Fruit fly (Drosophila melanogaster) whole organism, embryonic: ENCODE data around the gene Gmap.

Experiments used
- CG10462 ChIP-seq: fragments of 200-800 bp; sonication (Bioruptor generic); optimal IDR thresholded peaks from 2 replicates; lab custom pipeline; 2016; ENCODE audit warnings: missing biosample characterization, missing genetic modification characterization
- CG11085 ChIP-seq: fragments of 200-800 bp; sonication (Bioruptor generic); IDR thresholded peaks from 2 replicates; pipeline ENCODE4 v1.3.6; 2022; ENCODE audit warnings: missing biosample characterization, missing genetic modification characterization
- CG11504 ChIP-seq: fragments of 200-800 bp; sonication (Bioruptor generic); optimal IDR thresholded peaks from 3 replicates; lab custom pipeline; 2019; ENCODE audit warnings: missing biosample characterization, mild to moderate bottlenecking, missing genetic modification characterization, moderate library complexity
- CG11696 ChIP-seq: fragments of 200-800 bp; sonication (Bioruptor generic); IDR thresholded peaks from 2 replicates; pipeline ENCODE4 v1.3.6; 2022; ENCODE audit warnings: missing biosample characterization, missing genetic modification characterization
- CG11723 ChIP-seq: fragments of 200-800 bp; sonication (Bioruptor generic); optimal IDR thresholded peaks from 2 replicates; lab custom pipeline; 2017; ENCODE audit warnings: missing biosample characterization, mild to moderate bottlenecking, missing genetic modification characterization
- CG12659 ChIP-seq: fragments of 200-800 bp; sonication (Bioruptor generic); optimal IDR thresholded peaks from 3 replicates; lab custom pipeline; 2017; ENCODE audit warnings: mild to moderate bottlenecking, missing biosample characterization, missing genetic modification reagents, missing genetic modification characterization
- CG13624 ChIP-seq: fragments of 200-800 bp; sonication (Bioruptor generic); optimal IDR thresholded peaks from 2 replicates; lab custom pipeline; 2016; ENCODE audit warnings: missing biosample characterization, missing genetic modification characterization
- CG14441 ChIP-seq: fragments of 200-800 bp; sonication (Bioruptor generic); IDR thresholded peaks from 2 replicates; pipeline ENCODE4 v1.3.6; 2022; ENCODE audit warnings: missing biosample characterization, missing genetic modification characterization
- CG1602 ChIP-seq: fragments of 200-800 bp; sonication (Bioruptor generic); optimal IDR thresholded peaks from 3 replicates; lab custom pipeline; 2016; ENCODE audit warnings: missing biosample characterization, missing genetic modification characterization
- CG16813 ChIP-seq: fragments of 200-800 bp; sonication (Bioruptor generic); IDR thresholded peaks from 3 replicates; pipeline ENCODE4 v1.3.6; 2022; ENCODE audit warnings: missing biosample characterization, missing genetic modification characterization; ENCODE audit not compliant: partially characterized antibody
- CG17802 ChIP-seq: fragments of 200-800 bp; sonication (Bioruptor generic); optimal IDR thresholded peaks from 2 replicates; lab custom pipeline; 2018; ENCODE audit warnings: missing biosample characterization, mild to moderate bottlenecking, missing genetic modification characterization, moderate library complexity
- CG2129 ChIP-seq: fragments of 200-800 bp; sonication (Bioruptor generic); IDR thresholded peaks from 2 replicates; pipeline ENCODE4 v1.3.6; 2022; ENCODE audit warnings: missing biosample characterization, missing genetic modification characterization; ENCODE audit not compliant: partially characterized antibody
- CG30403 ChIP-seq: fragments of 200-800 bp; sonication (Bioruptor generic); optimal IDR thresholded peaks from 3 replicates; lab custom pipeline; 2016; ENCODE audit warnings: missing biosample characterization, missing genetic modification characterization
- CG31441 ChIP-seq: fragments of 200-800 bp; sonication (Bioruptor generic); IDR thresholded peaks from 2 replicates; pipeline ENCODE4 v1.3.6; 2022; ENCODE audit warnings: missing biosample characterization, missing genetic modification characterization
- CG32772 ChIP-seq: fragments of 200-800 bp; sonication (Bioruptor generic); IDR thresholded peaks from 2 replicates; pipeline ENCODE4 v1.3.6; 2022; ENCODE audit warnings: missing biosample characterization, missing genetic modification characterization
- CG3281 ChIP-seq: fragments of 200-800 bp; sonication (Bioruptor generic); optimal IDR thresholded peaks from 3 replicates; lab custom pipeline; 2017; ENCODE audit warnings: missing biosample characterization, mild to moderate bottlenecking, missing genetic modification characterization
- CG3847 ChIP-seq: fragments of 200-800 bp; sonication (Bioruptor generic); IDR thresholded peaks from 2 replicates; pipeline ENCODE4 v1.3.6; 2022; ENCODE audit warnings: missing biosample characterization, missing genetic modification characterization
- CG4328 ChIP-seq: fragments of 200-800 bp; sonication (Bioruptor generic); optimal IDR thresholded peaks from 3 replicates; lab custom pipeline; 2017; ENCODE audit warnings: missing biosample characterization, missing genetic modification reagents, missing genetic modification characterization
- CG4730 ChIP-seq: fragments of 200-800 bp; sonication (Bioruptor generic); IDR thresholded peaks from 2 replicates; pipeline ENCODE4 v1.3.6; 2022; ENCODE audit warnings: missing biosample characterization, missing genetic modification characterization
- CG4820 ChIP-seq: fragments of 200-800 bp; sonication (Bioruptor generic); optimal IDR thresholded peaks from 3 replicates; lab custom pipeline; 2016; ENCODE audit warnings: missing biosample characterization, missing genetic modification characterization
- CG6272 ChIP-seq: fragments of 200-800 bp; sonication (Bioruptor generic); IDR thresholded peaks from 2 replicates; pipeline ENCODE4 v1.3.6; 2022; ENCODE audit warnings: missing biosample characterization, missing genetic modification characterization
- CG7745 ChIP-seq: fragments of 200-800 bp; sonication (Bioruptor generic); optimal IDR thresholded peaks from 2 replicates; lab custom pipeline; 2018; ENCODE audit warnings: missing biosample characterization, mild to moderate bottlenecking, missing genetic modification characterization, moderate library complexity
- CG7928 ChIP-seq: fragments of 200-800 bp; sonication (Bioruptor generic); optimal IDR thresholded peaks from 2 replicates; lab custom pipeline; 2017; ENCODE audit warnings: missing biosample characterization, mild to moderate bottlenecking, missing genetic modification characterization
- CG7963 ChIP-seq: fragments of 200-800 bp; sonication (Bioruptor generic); IDR thresholded peaks from 3 replicates; pipeline ENCODE4 v1.3.6; 2022; ENCODE audit warnings: missing biosample characterization, missing genetic modification characterization; ENCODE audit not compliant: partially characterized antibody
- CG8281 ChIP-seq: fragments of 200-800 bp; sonication (Bioruptor generic); optimal IDR thresholded peaks from 2 replicates; lab custom pipeline; 2018; ENCODE audit warnings: missing biosample characterization, mild to moderate bottlenecking, missing genetic modification characterization, moderate library complexity
- CG9609 ChIP-seq: fragments of 200-800 bp; sonication (Bioruptor generic); optimal IDR thresholded peaks from 3 replicates; lab custom pipeline; 2016; ENCODE audit warnings: missing biosample characterization, missing genetic modification characterization
- CG9727 ChIP-seq: fragments of 200-800 bp; sonication (Bioruptor generic); optimal IDR thresholded peaks from 3 replicates; lab custom pipeline; 2017; ENCODE audit warnings: missing biosample characterization, mild to moderate bottlenecking, missing genetic modification characterization
- CG9817 ChIP-seq: fragments of 200-800 bp; sonication (Bioruptor generic); optimal IDR thresholded peaks from 2 replicates; lab custom pipeline; 2018; ENCODE audit warnings: missing biosample characterization, mild to moderate bottlenecking, missing genetic modification characterization, moderate library complexity
- Eip74EF ChIP-seq, 2 experiments: fragments of 200-800 bp in 1 of 2; fragments of >200 bp in 1 of 2; sonication (Bioruptor generic) in 1 of 2; optimal IDR thresholded peaks; 2 replicates each; lab custom pipeline; 2017 to 2019; ENCODE audit warnings: missing biosample characterization in 2 of 2, missing genetic modification characterization in 2 of 2, mild to moderate bottlenecking in 1 of 2, moderate library complexity in 1 of 2
- Ets65A ChIP-seq: fragments of 200-800 bp; sonication (Bioruptor generic); peaks from one replicate; lab custom pipeline; 2016; ENCODE audit warnings: missing biosample characterization, missing genetic modification characterization
- HmgD ChIP-seq: fragments of 200-800 bp; sonication (Bioruptor generic); optimal IDR thresholded peaks from 3 replicates; lab custom pipeline; 2016; ENCODE audit warnings: missing biosample characterization, missing genetic modification characterization
- Lhr ChIP-seq: fragments of 200-800 bp; sonication (Bioruptor generic); optimal IDR thresholded peaks from 3 replicates; lab custom pipeline; 2017; ENCODE audit warnings: mild to moderate bottlenecking, missing biosample characterization, missing genetic modification reagents, missing genetic modification characterization
- Oaz ChIP-seq: fragments of 200-800 bp; sonication (Bioruptor generic); IDR thresholded peaks from 2 replicates; pipeline ENCODE4 v1.3.6; 2022; ENCODE audit warnings: missing biosample characterization, missing genetic modification characterization
- Ravus ChIP-seq: fragments of 200-800 bp; sonication (Bioruptor generic); IDR thresholded peaks from 2 replicates; pipeline ENCODE4 v1.3.6; 2022; ENCODE audit warnings: missing biosample characterization, missing genetic modification characterization
- Vsx1 ChIP-seq: fragments of 200-800 bp; sonication (Bioruptor generic); optimal IDR thresholded peaks from 2 replicates; lab custom pipeline; 2017; ENCODE audit warnings: missing biosample characterization, mild to moderate bottlenecking, missing genetic modification characterization, missing genetic modification reagents
- Xbp1 ChIP-seq: fragments of 200-800 bp; sonication (Bioruptor generic); optimal IDR thresholded peaks from 3 replicates; lab custom pipeline; 2016; ENCODE audit warnings: missing biosample characterization, mild to moderate bottlenecking, missing genetic modification characterization
- ac ChIP-seq: fragments of 200-800 bp; sonication (Bioruptor generic); optimal IDR thresholded peaks from 3 replicates; lab custom pipeline; 2017; ENCODE audit warnings: missing biosample characterization, mild to moderate bottlenecking, missing genetic modification characterization
- dpn ChIP-seq, 2 experiments: fragments of 200-800 bp; sonication (Bioruptor generic); optimal IDR thresholded peaks; 3 replicates each; lab custom pipeline; 2016; ENCODE audit warnings: missing biosample characterization in 2 of 2, missing genetic modification characterization in 2 of 2
- gro ChIP-seq: fragments of 200-800 bp; sonication (Bioruptor generic); optimal IDR thresholded peaks from 2 replicates; lab custom pipeline; 2016; ENCODE audit warnings: missing biosample characterization, missing genetic modification characterization
- pum ChIP-seq: fragments of 200-800 bp; sonication (Bioruptor generic); optimal IDR thresholded peaks from 2 replicates; lab custom pipeline; 2016; ENCODE audit warnings: missing biosample characterization, missing genetic modification characterization
- ro ChIP-seq: fragments of 200-800 bp; sonication (Bioruptor generic); IDR thresholded peaks from 2 replicates; pipeline ENCODE4 v1.3.6; 2022; ENCODE audit warnings: missing biosample characterization, missing genetic modification characterization
- sc ChIP-seq, 3 experiments: fragments of >200 bp in 2 of 3; fragments of 200-800 bp in 1 of 3; sonication (Bioruptor generic) in 1 of 3; optimal IDR thresholded peaks; 2 replicates in 2 of 3; 3 replicates in 1 of 3; lab custom pipeline; 2017; ENCODE audit warnings: mild to moderate bottlenecking in 1 of 3, missing biosample characterization in 1 of 3, missing genetic modification characterization in 1 of 3, missing genetic modification reagents in 1 of 3
- schlank ChIP-seq: fragments of 200-800 bp; sonication (Bioruptor generic); optimal IDR thresholded peaks from 2 replicates; lab custom pipeline; 2018; ENCODE audit warnings: missing biosample characterization, mild to moderate bottlenecking, missing genetic modification characterization
- sens ChIP-seq: fragments of 200-800 bp; sonication (Bioruptor generic); peaks from one replicate; lab custom pipeline; 2016; ENCODE audit warnings: missing biosample characterization, missing genetic modification characterization
- tap ChIP-seq: fragments of 200-800 bp; optimal IDR thresholded peaks from 3 replicates; lab custom pipeline; 2019; ENCODE audit warnings: missing biosample characterization, mild to moderate bottlenecking, missing genetic modification characterization, moderate library complexity
- tna ChIP-seq: fragments of 200-800 bp; sonication (Bioruptor generic); IDR thresholded peaks from 2 replicates; pipeline ENCODE4 v1.3.6; 2022; ENCODE audit warnings: missing biosample characterization, missing genetic modification characterization; ENCODE audit not compliant: partially characterized antibody
- ttk ChIP-seq: fragments of 200-800 bp; sonication (Bioruptor generic); IDR thresholded peaks from 2 replicates; pipeline ENCODE4 v2.1.2; 2022; ENCODE audit warnings: missing biosample characterization, missing genetic modification characterization
- unc-4 ChIP-seq: fragments of 200-800 bp; sonication (Bioruptor generic); IDR thresholded peaks from 2 replicates; pipeline ENCODE4 v1.3.6; 2022; ENCODE audit warnings: missing biosample characterization, missing genetic modification characterization; ENCODE audit not compliant: partially characterized antibody
- vnd ChIP-seq: fragments of 200-800 bp; sonication (Bioruptor generic); IDR thresholded peaks from 3 replicates; pipeline ENCODE4 v1.3.6; 2022; ENCODE audit warnings: missing biosample characterization, missing genetic modification characterization; ENCODE audit not compliant: partially characterized antibody
- z ChIP-seq: fragments of 200-800 bp; sonication (Bioruptor generic); IDR thresholded peaks from 3 replicates; pipeline ENCODE4 v1.3.6; 2022; ENCODE audit warnings: missing biosample characterization, missing genetic modification characterization

Gmap gene

DNA sequence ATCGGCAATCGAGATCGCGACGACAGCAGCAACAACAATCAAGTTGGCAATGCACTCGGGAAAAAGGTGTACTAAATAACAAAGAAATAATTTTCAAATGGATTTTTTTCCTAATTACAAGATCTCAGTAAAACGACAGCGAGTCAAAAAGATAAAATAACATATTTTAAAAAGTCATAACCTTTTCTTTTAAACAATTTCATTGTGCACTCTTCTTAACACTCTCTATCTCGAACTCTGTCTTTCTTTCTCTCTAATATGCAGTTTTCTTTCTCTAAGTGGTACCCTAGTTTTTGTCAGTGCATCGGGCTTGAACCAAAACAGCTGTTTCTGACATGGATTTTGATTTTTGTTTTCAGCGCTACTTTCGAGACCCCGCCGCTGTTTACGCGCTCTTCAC, 62.3 kb downstream of the Gmap start (continued):
- TF ChIP-seq z (no peak), CG3281 (GFP tag; lab: Kevin White, UChicago) (peak; percentile 82), CG30403 (GFP tag; lab: Kevin White, UChicago) (peak; percentile 83), sc (optimal IDR thresholded peaks at IDR 0.05; lab: Kevin White, UChicago) (no peak), sc (GFP tag; optimal IDR thresholded peaks at IDR 0.05; lab: Kevin White, UChicago) (peak; percentile 16), Ets65A (GFP tag; lab: Kevin White, UChicago) (peak; percentile 96), CG11085 (GFP tag; lab: Robert Waterston, UW) (peak; percentile 50; the same call in 1 of the 2 replicates), Oaz (GFP tag; lab: Robert Waterston, UW) (peak; percentile 63; the same call in 1 of the 2 replicates), HmgD (GFP tag; lab: Kevin White, UChicago) (no peak), ac (GFP tag; lab: Kevin White, UChicago) (no peak), CG7745 (tag; lab: Kevin White, UChicago) (no peak), schlank (tag; lab: Kevin White, UChicago) (no peak), Eip74EF (GFP tag; optimal IDR thresholded peaks at IDR 0.05; lab: Kevin White, UChicago) (peak in 1 of 2 experiments; percentile 74), CG3847 (GFP tag; lab: Robert Waterston, UW) (peak; percentile 69), Ravus (GFP tag; lab: Robert Waterston, UW) (peak; percentile 55), CG13624 (GFP tag; lab: Kevin White, UChicago) (peak; percentile 72), Xbp1 (GFP tag; lab: Kevin White, UChicago) (peak; percentile 71), sens (peak; percentile 89), Vsx1 (GFP tag; lab: Kevin White, UChicago) (peak; percentile 25), CG17802 (tag; lab: Kevin White, UChicago) (no peak), CG11696 (no peak), CG7928 (GFP tag; lab: Kevin White, UChicago) (peak; percentile 48), vnd (no peak), CG4730 (GFP tag; lab: Robert Waterston, UW) (peak; percentile 24; the same call in 1 of the 2 replicates), CG11723 (GFP tag; lab: Kevin White, UChicago) (peak; percentile 61), CG9727 (GFP tag; lab: Kevin White, UChicago) (peak; percentile 74), CG8281 (tag; lab: Kevin White, UChicago) (peak; percentile 55), CG10462 (GFP tag; lab: Kevin White, UChicago) (peak; percentile 29), CG32772 (GFP tag; lab: Robert Waterston, UW) (peak; percentile 68), tna (GFP tag; lab: Robert Waterston, UW) (no peak), CG4328 (GFP tag; lab: Kevin White, UChicago) (peak; percentile 23), CG9817 (tag; lab: Kevin White, UChicago) (peak; percentile 79), CG7963 (GFP tag; lab: Robert Waterston, UW) (no peak), gro (GFP tag; lab: Kevin White, UChicago) (peak; percentile 66), unc-4 (GFP tag; lab: Robert Waterston, UW) (no peak), Lhr (GFP tag; lab: Kevin White, UChicago) (peak; percentile 23), CG11504 (peak; percentile 88), ro (GFP tag; lab: Robert Waterston, UW) (no peak), pum (GFP tag; lab: Kevin White, UChicago) (peak; percentile 63), dpn (GFP tag; optimal IDR thresholded peaks at IDR 0.05; lab: Kevin White, UChicago) (peak; percentile 68 to 81), CG2129 (no peak), CG1602 (GFP tag; lab: Kevin White, UChicago) (peak; percentile 56), CG14441 (GFP tag; lab: Robert Waterston, UW) (peak; percentile 78), CG4820 (peak; percentile 72), CG12659 (GFP tag; lab: Kevin White, UChicago) (peak; percentile 78), CG16813 (GFP tag; lab: Robert Waterston, UW) (no peak), CG6272 (GFP tag; lab: Robert Waterston, UW) (peak; percentile 54), CG9609 (GFP tag; lab: Kevin White, UChicago) (peak; percentile 70), ttk (peak; percentile 77), tap (tag; lab: Kevin White, UChicago) (peak; percentile 68), CG31441 (GFP tag; lab: Robert Waterston, UW) (peak; percentile 84)
